Fruit fly (Drosophila melanogaster) whole organism, adult: ENCODE measurements around the gene CG1635.

ENCODE experiments used
- CG12768 ChIP-seq: fragments of 200-800 bp; sonication (Bioruptor generic); optimal IDR thresholded peaks from 2 replicates; lab custom pipeline; 2017; ENCODE audit warnings: missing biosample characterization, missing genetic modification characterization, mild to moderate bottlenecking, moderate library complexity, missing genetic modification reagents
- CG14711 ChIP-seq: fragments of 200-800 bp; sonication (Bioruptor generic); optimal IDR thresholded peaks from 2 replicates; lab custom pipeline; 2018; ENCODE audit warnings: missing biosample characterization, mild to moderate bottlenecking, missing genetic modification characterization, moderate library complexity
- CG5204 ChIP-seq: fragments of 200-800 bp; sonication (Bioruptor generic); optimal IDR thresholded peaks from 2 replicates; lab custom pipeline; 2016; ENCODE audit warnings: missing biosample characterization, missing genetic modification characterization
- CG7045 ChIP-seq: fragments of 200-800 bp; sonication (Bioruptor generic); optimal IDR thresholded peaks from 2 replicates; lab custom pipeline; 2017; ENCODE audit warnings: missing biosample characterization, mild to moderate bottlenecking, missing genetic modification characterization
- CG7101 ChIP-seq: fragments of 200-800 bp; sonication (Bioruptor generic); optimal IDR thresholded peaks from 2 replicates; lab custom pipeline; 2018; ENCODE audit warnings: missing biosample characterization, mild to moderate bottlenecking, missing genetic modification characterization, moderate library complexity
- kay ChIP-seq: fragments of 200-800 bp; sonication (Bioruptor generic); peaks from one replicate; lab custom pipeline; 2016; ENCODE audit warnings: missing biosample characterization, missing genetic modification characterization, borderline replicate concordance
- toe ChIP-seq: fragments of 200-800 bp; sonication (Bioruptor generic); optimal IDR thresholded peaks from 2 replicates; lab custom pipeline; 2016; ENCODE audit warnings: missing biosample characterization, missing genetic modification characterization

The CG1635 gene

DNA sequence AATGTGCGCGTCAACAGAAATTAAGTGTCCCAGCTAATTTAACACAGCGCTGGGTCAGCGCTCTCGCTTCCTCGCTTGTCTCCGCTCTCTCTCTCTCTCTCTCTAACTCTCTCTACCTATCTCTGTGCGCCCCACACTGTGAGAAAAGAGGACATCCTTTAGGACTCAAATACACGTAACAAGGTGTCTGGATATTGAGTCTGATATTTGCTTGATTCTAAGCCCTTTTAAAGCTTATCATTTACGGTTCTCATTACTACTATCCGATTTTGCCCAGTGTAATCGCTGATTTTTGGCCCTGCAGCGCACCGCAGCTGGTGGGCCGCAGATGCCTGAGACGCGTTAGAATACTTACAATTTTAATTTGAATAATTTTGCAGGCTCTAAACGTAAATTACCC, 48.0 kb downstream of the CG1635 start:
- TF ChIP-seq CG12768 (GFP tag; lab: Kevin White, UChicago): no peak
- TF ChIP-seq CG14711: no peak
- no peak for TF ChIP-seq CG7101 (tag; lab: Kevin White, UChicago)
- TF ChIP-seq CG5204 (GFP tag; lab: Kevin White, UChicago): peak; percentile 30
- TF ChIP-seq kay: no peak
- no peak for TF ChIP-seq toe (GFP tag; lab: Kevin White, UChicago)
- TF ChIP-seq CG7045: no peak
